ENCODE assay signal across 1 fruit fly cellular context in the genomic region with DNA sequence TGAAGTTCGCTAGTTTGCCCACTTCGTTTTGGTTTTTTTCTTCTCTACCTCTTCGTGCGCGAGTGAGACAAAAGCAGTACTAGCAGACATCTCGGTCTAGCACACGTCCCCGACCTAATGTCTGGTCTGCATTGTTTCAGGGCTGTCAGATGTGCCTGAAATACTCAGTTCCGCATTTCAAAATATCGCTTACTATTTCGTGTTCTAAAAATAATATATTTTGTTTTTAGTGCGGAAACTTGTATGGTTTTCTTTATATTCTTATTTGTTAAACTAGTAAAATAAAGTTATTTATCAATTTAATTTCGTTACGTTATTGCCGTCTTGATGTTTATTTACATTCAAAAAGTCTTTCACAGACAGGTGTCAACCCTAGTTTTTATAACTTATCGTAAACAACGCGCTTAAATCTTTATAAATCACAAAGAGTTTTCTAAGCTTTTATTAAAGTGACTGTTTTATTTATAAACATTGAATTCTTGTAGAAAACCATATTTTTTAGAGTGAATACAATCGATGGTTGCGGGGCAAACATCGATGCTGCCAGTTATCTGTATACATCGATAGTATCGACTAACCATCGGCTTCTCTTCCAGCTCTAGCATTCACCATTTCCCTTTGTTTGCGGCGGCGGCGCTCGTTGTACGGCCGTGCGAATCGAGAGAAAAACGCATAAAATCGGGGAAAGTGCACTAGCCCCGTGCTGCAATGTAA.
TF ChIP-seq lines count a peak whose summit lies in the region.

No protein-coding gene starts in this region.

TF ChIP-seq in whole organism, embryonic, 481 proteins besides CTCF, POLR2A, EP300 and RAD21 (continued from another document and continues in another):
- TF ChIP-seq D19B (GFP tag; optimal IDR thresholded peaks at IDR 0.05; lab: Kevin White, UChicago) (peak; percentile 70), Dref (GFP tag; IDR thresholded peaks at IDR 0.05; lab: Robert Waterston, UW) (no peak), ab (GFP tag; optimal IDR thresholded peaks at IDR 0.05; lab: Kevin White, UChicago) (no peak), Six4 (GFP tag; optimal IDR thresholded peaks at IDR 0.05; lab: Kevin White, UChicago) (peak; percentile 39), CG12104 (GFP tag; optimal IDR thresholded peaks at IDR 0.05; lab: Kevin White, UChicago) (peak; percentile 63), mirr (GFP tag; optimal IDR thresholded peaks at IDR 0.05; lab: Kevin White, UChicago) (peak; percentile 47), salm (tag; optimal IDR thresholded peaks at IDR 0.05; lab: Kevin White, UChicago) (no peak), CG9437 (GFP tag; optimal IDR thresholded peaks at IDR 0.05; lab: Kevin White, UChicago) (peak; percentile 81), CG31388 (GFP tag; optimal IDR thresholded peaks at IDR 0.05; lab: Kevin White, UChicago) (no peak), BEAF-32 (GFP tag; optimal IDR thresholded peaks at IDR 0.05; lab: Kevin White, UChicago) (peak; percentile 97), Vsx1 (GFP tag; optimal IDR thresholded peaks at IDR 0.05; lab: Kevin White, UChicago) (peak; percentile 8), fu2 (GFP tag; optimal IDR thresholded peaks at IDR 0.05; lab: Kevin White, UChicago) (peak; percentile 37), CG11695 (GFP tag; IDR thresholded peaks at IDR 0.05; lab: Robert Waterston, UW) (no peak), CG14667 (GFP tag; IDR thresholded peaks at IDR 0.05; lab: Robert Waterston, UW) (no peak), CrebB (tag; optimal IDR thresholded peaks at IDR 0.05; lab: Kevin White, UChicago) (no peak), fru (optimal IDR thresholded peaks at IDR 0.05; lab: Kevin White, UChicago) (no peak), Hmr (GFP tag; optimal IDR thresholded peaks at IDR 0.05; lab: Kevin White, UChicago) (peak; percentile 75), sug (tag; optimal IDR thresholded peaks at IDR 0.05; lab: Kevin White, UChicago) (peak; percentile 70), bbx (GFP tag; IDR thresholded peaks at IDR 0.05; lab: Robert Waterston, UW; ENCODE audit: partially characterized antibody) (no peak), Lim3 (GFP tag; IDR thresholded peaks at IDR 0.05; lab: Robert Waterston, UW) (no peak), sc (optimal IDR thresholded peaks at IDR 0.05; lab: Kevin White, UChicago) (no peak), sc (GFP tag; optimal IDR thresholded peaks at IDR 0.05; lab: Kevin White, UChicago) (peak; percentile 63), lbe (GFP tag; optimal IDR thresholded peaks at IDR 0.05; lab: Kevin White, UChicago) (peak; percentile 40), CG16779 (GFP tag; IDR thresholded peaks at IDR 0.05; lab: Robert Waterston, UW) (no peak), gfzf (GFP tag; optimal IDR thresholded peaks at IDR 0.05; lab: Kevin White, UChicago) (peak; percentile 19), CG2889 (GFP tag; IDR thresholded peaks at IDR 0.05; lab: Robert Waterston, UW) (no peak), CG17829 (tag; optimal IDR thresholded peaks at IDR 0.05; lab: Kevin White, UChicago) (peak; percentile 77), Deaf1 (tag; optimal IDR thresholded peaks at IDR 0.05; lab: Kevin White, UChicago) (peak; percentile 33), CG6765 (GFP tag; optimal IDR thresholded peaks at IDR 0.05; lab: Kevin White, UChicago) (peak; percentile 55), CG18619 (GFP tag; optimal IDR thresholded peaks at IDR 0.05; lab: Kevin White, UChicago) (peak; percentile 77), pb (GFP tag; optimal IDR thresholded peaks at IDR 0.05; lab: Kevin White, UChicago) (no peak), CG17186 (GFP tag; optimal IDR thresholded peaks at IDR 0.05; lab: Kevin White, UChicago) (peak; percentile 3), CG18011 (GFP tag; optimal IDR thresholded peaks at IDR 0.05; lab: Kevin White, UChicago) (peak; percentile 25), pnt (GFP tag; optimal IDR thresholded peaks at IDR 0.05; lab: Kevin White, UChicago) (no peak), Side (GFP tag; optimal IDR thresholded peaks at IDR 0.05; lab: Kevin White, UChicago) (peak; percentile 21), Blimp-1 (GFP tag; optimal IDR thresholded peaks at IDR 0.05; lab: Kevin White, UChicago) (peak; percentile 69), slp2 (GFP tag; optimal IDR thresholded peaks at IDR 0.05; lab: Kevin White, UChicago) (peak; percentile 9), Dip3 (GFP tag; optimal IDR thresholded peaks at IDR 0.05; lab: Kevin White, UChicago) (peak; percentile 46), ind (GFP tag; optimal IDR thresholded peaks at IDR 0.05; lab: Kevin White, UChicago) (peak; percentile 64), caup (GFP tag; optimal IDR thresholded peaks at IDR 0.05; lab: Kevin White, UChicago; ENCODE audit: severe bottlenecking) (peak; percentile 56), Max (GFP tag; optimal IDR thresholded peaks at IDR 0.05; lab: Kevin White, UChicago) (peak; percentile 45), CG9727 (GFP tag; optimal IDR thresholded peaks at IDR 0.05; lab: Kevin White, UChicago) (peak; percentile 83), tap (tag; optimal IDR thresholded peaks at IDR 0.05; lab: Kevin White, UChicago) (peak; percentile 65), CG13296 (GFP tag; optimal IDR thresholded peaks at IDR 0.05; lab: Kevin White, UChicago) (peak; percentile 63), HmgZ (tag; optimal IDR thresholded peaks at IDR 0.05; lab: Kevin White, UChicago) (peak; percentile 13), croc (GFP tag; conservative IDR thresholded peaks at IDR 0.05; lab: Robert Waterston, UW) (peak; percentile 44; the same call in 2 of the 3 replicates), ci (GFP tag; IDR thresholded peaks at IDR 0.05; lab: Robert Waterston, UW) (no peak), CG4282 (GFP tag; optimal IDR thresholded peaks at IDR 0.05; lab: Kevin White, UChicago) (peak; percentile 23), CG32767 (GFP tag; IDR thresholded peaks at IDR 0.05; lab: Robert Waterston, UW) (no peak), CG8388 (GFP tag; optimal IDR thresholded peaks at IDR 0.05; lab: Kevin White, UChicago) (peak; percentile 64), lilli (GFP tag; optimal IDR thresholded peaks at IDR 0.05; lab: Kevin White, UChicago) (peak; percentile 72), kah (GFP tag; optimal IDR thresholded peaks at IDR 0.05; lab: Kevin White, UChicago) (peak; percentile 25), CG2712 (tag; optimal IDR thresholded peaks at IDR 0.05; lab: Kevin White, UChicago) (peak; percentile 82), jing (GFP tag; optimal IDR thresholded peaks at IDR 0.05; lab: Kevin White, UChicago) (peak; percentile 17), odd (GFP tag; optimal IDR thresholded peaks at IDR 0.05; lab: Kevin White, UChicago) (peak; percentile 64), CG32532 (GFP tag; IDR thresholded peaks at IDR 0.05; lab: Robert Waterston, UW) (no peak), gt (GFP tag; IDR thresholded peaks at IDR 0.05; lab: Robert Waterston, UW) (no peak), CG7556 (GFP tag; optimal IDR thresholded peaks at IDR 0.05; lab: Kevin White, UChicago) (peak; percentile 84), fd96Cb (tag; optimal IDR thresholded peaks at IDR 0.05; lab: Kevin White, UChicago) (peak; percentile 75), CG4617 (GFP tag; optimal IDR thresholded peaks at IDR 0.05; lab: Kevin White, UChicago; ENCODE audit: borderline replicate concordance) (peak; percentile 77), Opbp (GFP tag; IDR thresholded peaks at IDR 0.05; lab: Robert Waterston, UW; ENCODE audit: partially characterized antibody) (no peak), CG10321 (GFP tag; IDR thresholded peaks at IDR 0.05; lab: Robert Waterston, UW) (no peak), CG7928 (GFP tag; optimal IDR thresholded peaks at IDR 0.05; lab: Kevin White, UChicago) (peak; percentile 64), CG1024 (GFP tag; IDR thresholded peaks at IDR 0.05; lab: Robert Waterston, UW) (no peak), Dek (tag; optimal IDR thresholded peaks at IDR 0.05; lab: Kevin White, UChicago) (peak; percentile 76), ase (GFP tag; IDR thresholded peaks at IDR 0.05; lab: Robert Waterston, UW) (no peak), Usf (GFP tag; optimal IDR thresholded peaks at IDR 0.05; lab: Kevin White, UChicago) (peak; percentile 31), CG6689 (GFP tag; IDR thresholded peaks at IDR 0.05; lab: Robert Waterston, UW) (no peak), Oli (tag; optimal IDR thresholded peaks at IDR 0.05; lab: Kevin White, UChicago) (peak; percentile 76), ato (GFP tag; IDR thresholded peaks at IDR 0.05; lab: Robert Waterston, UW; ENCODE audit: partially characterized antibody) (no peak), CG18599 (GFP tag; optimal IDR thresholded peaks at IDR 0.05; lab: Kevin White, UChicago) (peak; percentile 80), Nf-YB (GFP tag; optimal IDR thresholded peaks at IDR 0.05; lab: Kevin White, UChicago) (peak; percentile 27), hb (GFP tag; IDR thresholded peaks at IDR 0.05; lab: Robert Waterston, UW; ENCODE audit: partially characterized antibody) (no peak), Oaz (GFP tag; IDR thresholded peaks at IDR 0.05; lab: Robert Waterston, UW) (no peak), shn (GFP tag; optimal IDR thresholded peaks at IDR 0.05; lab: Kevin White, UChicago) (peak; percentile 56), Hr78 (GFP tag; optimal IDR thresholded peaks at IDR 0.05; lab: Kevin White, UChicago) (no peak), pum (GFP tag; optimal IDR thresholded peaks at IDR 0.05; lab: Kevin White, UChicago) (no peak), Chrac-16 (GFP tag; optimal IDR thresholded peaks at IDR 0.05; lab: Kevin White, UChicago) (peak; percentile 62), CG34376 (GFP tag; optimal IDR thresholded peaks at IDR 0.05; lab: Kevin White, UChicago) (no peak), dpn (GFP tag; optimal IDR thresholded peaks at IDR 0.05; lab: Kevin White, UChicago) (peak; percentile 38 to 48), CG2202 (tag; optimal IDR thresholded peaks at IDR 0.05; lab: Kevin White, UChicago) (no peak), CG3163 (GFP tag; optimal IDR thresholded peaks at IDR 0.05; lab: Kevin White, UChicago) (peak; percentile 24), tio (GFP tag; optimal IDR thresholded peaks at IDR 0.05; lab: Kevin White, UChicago) (no peak), trem (tag; optimal IDR thresholded peaks at IDR 0.05; lab: Kevin White, UChicago) (peak; percentile 33), CG1529 (GFP tag; optimal IDR thresholded peaks at IDR 0.05; lab: Kevin White, UChicago) (peak; percentile 45), CG6813 (GFP tag; optimal IDR thresholded peaks at IDR 0.05; lab: Kevin White, UChicago) (no peak), schlank (tag; optimal IDR thresholded peaks at IDR 0.05; lab: Kevin White, UChicago) (no peak), CG17612 (GFP tag; IDR thresholded peaks at IDR 0.05; lab: Robert Waterston, UW) (no peak), CG17361 (GFP tag; IDR thresholded peaks at IDR 0.05; lab: Robert Waterston, UW) (no peak), nerfin-1 (tag; optimal IDR thresholded peaks at IDR 0.05; lab: Kevin White, UChicago) (peak; percentile 59), CG6854 (GFP tag; optimal IDR thresholded peaks at IDR 0.05; lab: Kevin White, UChicago) (no peak), run (tag; optimal IDR thresholded peaks at IDR 0.05; lab: Kevin White, UChicago) (peak; percentile 19), zfh2 (GFP tag; optimal IDR thresholded peaks at IDR 0.05; lab: Kevin White, UChicago) (peak; percentile 30), Bdp1 (GFP tag; optimal IDR thresholded peaks at IDR 0.05; lab: Kevin White, UChicago) (peak; percentile 26), Sox102F (GFP tag; optimal IDR thresholded peaks at IDR 0.05; lab: Kevin White, UChicago) (peak; percentile 83), z (GFP tag; IDR thresholded peaks at IDR 0.05; lab: Robert Waterston, UW) (no peak), gcm (GFP tag; optimal IDR thresholded peaks at IDR 0.05; lab: Kevin White, UChicago) (peak; percentile 10), Ssrp (tag; optimal IDR thresholded peaks at IDR 0.05; lab: Kevin White, UChicago) (peak; percentile 80), NfI (GFP tag; optimal IDR thresholded peaks at IDR 0.05; lab: Kevin White, UChicago) (peak; percentile 78), lov (optimal IDR thresholded peaks at IDR 0.05; lab: Kevin White, UChicago) (no peak), lov (GFP tag; IDR thresholded peaks at IDR 0.05; lab: Robert Waterston, UW) (no peak), CG10267 (tag; optimal IDR thresholded peaks at IDR 0.05; lab: Kevin White, UChicago) (peak; percentile 80), CG34422 (GFP tag; IDR thresholded peaks at IDR 0.05; lab: Robert Waterston, UW) (no peak), knrl (GFP tag; IDR thresholded peaks at IDR 0.05; lab: Robert Waterston, UW; ENCODE audit: partially characterized antibody) (no peak), HmgD (GFP tag; optimal IDR thresholded peaks at IDR 0.05; lab: Kevin White, UChicago) (peak; percentile 54), Kr (GFP tag; optimal IDR thresholded peaks at IDR 0.05; lab: Kevin White, UChicago) (no peak), CG17359 (tag; optimal IDR thresholded peaks at IDR 0.05; lab: Kevin White, UChicago) (peak; percentile 75), CG2199 (GFP tag; IDR thresholded peaks at IDR 0.05; lab: Robert Waterston, UW) (no peak), gsb (GFP tag; IDR thresholded peaks at IDR 0.05; lab: Robert Waterston, UW) (no peak), toy (GFP tag; IDR thresholded peaks at IDR 0.05; lab: Robert Waterston, UW) (no peak), br (optimal IDR thresholded peaks at IDR 0.05; lab: Kevin White, UChicago) (no peak), phol (tag; optimal IDR thresholded peaks at IDR 0.05; lab: Kevin White, UChicago) (peak; percentile 84), CG11247 (GFP tag; IDR thresholded peaks at IDR 0.05; lab: Robert Waterston, UW) (no peak), chn (GFP tag; optimal IDR thresholded peaks at IDR 0.05; lab: Kevin White, UChicago) (peak; percentile 34), CG10147 (GFP tag; optimal IDR thresholded peaks at IDR 0.05; lab: Kevin White, UChicago) (peak; percentile 73), CG30431 (GFP tag; optimal IDR thresholded peaks at IDR 0.05; lab: Kevin White, UChicago) (peak; percentile 13), Spps (tag; optimal IDR thresholded peaks at IDR 0.05; lab: Kevin White, UChicago) (no peak), CG1603 (tag; optimal IDR thresholded peaks at IDR 0.05; lab: Kevin White, UChicago) (peak; percentile 64), Hr51 (GFP tag; optimal IDR thresholded peaks at IDR 0.05; lab: Kevin White, UChicago) (peak; percentile 56 to 83), wdn (GFP tag; IDR thresholded peaks at IDR 0.05; lab: Robert Waterston, UW) (no peak), pzg (GFP tag; optimal IDR thresholded peaks at IDR 0.05; lab: Kevin White, UChicago) (peak; percentile 58), Sox100B (GFP tag; optimal IDR thresholded peaks at IDR 0.05; lab: Kevin White, UChicago) (peak; percentile 85), nerfin-2 (GFP tag; IDR thresholded peaks at IDR 0.05; lab: Robert Waterston, UW; ENCODE audit: partially characterized antibody) (no peak), CG12155 (GFP tag; optimal IDR thresholded peaks at IDR 0.05; lab: Kevin White, UChicago) (peak; percentile 59), NK7.1 (GFP tag; optimal IDR thresholded peaks at IDR 0.05; lab: Kevin White, UChicago) (peak; percentile 22), zfh1 (GFP tag; IDR thresholded peaks at IDR 0.05; lab: Robert Waterston, UW) (no peak)
